Fruit fly (Drosophila melanogaster) whole organism, embryonic: ENCODE results near the gene CG42835.

Experiments
- Atf-2 ChIP-seq: fragments of 200-800 bp; sonication (Bioruptor generic); optimal IDR thresholded peaks from 2 replicates; lab custom pipeline; 2016; ENCODE audit warnings: missing biosample characterization, missing genetic modification characterization
- Bgb ChIP-seq: fragments of 200-800 bp; sonication (Bioruptor generic); IDR thresholded peaks from 2 replicates; pipeline ENCODE4 v1.3.6; 2022; ENCODE audit warnings: missing biosample characterization, missing genetic modification characterization; ENCODE audit not compliant: partially characterized antibody
- CG10274 ChIP-seq: fragments of 200-800 bp; sonication (Bioruptor generic); optimal IDR thresholded peaks from 3 replicates; lab custom pipeline; 2017; ENCODE audit warnings: missing biosample characterization, mild to moderate bottlenecking, missing genetic modification characterization
- CG10431 ChIP-seq: fragments of 200-800 bp; sonication (Bioruptor generic); optimal IDR thresholded peaks from 3 replicates; lab custom pipeline; 2018; ENCODE audit warnings: missing biosample characterization, mild to moderate bottlenecking, missing genetic modification characterization
- CG10462 ChIP-seq: fragments of 200-800 bp; sonication (Bioruptor generic); optimal IDR thresholded peaks from 2 replicates; lab custom pipeline; 2016; ENCODE audit warnings: missing biosample characterization, missing genetic modification characterization
- CG11723 ChIP-seq: fragments of 200-800 bp; sonication (Bioruptor generic); optimal IDR thresholded peaks from 2 replicates; lab custom pipeline; 2017; ENCODE audit warnings: missing biosample characterization, mild to moderate bottlenecking, missing genetic modification characterization
- CG1233 ChIP-seq: fragments of 200-800 bp; sonication (Bioruptor generic); optimal IDR thresholded peaks from 4 replicates; lab custom pipeline; 2018; ENCODE audit warnings: missing biosample characterization, mild to moderate bottlenecking, missing genetic modification characterization
- CG13894 ChIP-seq: fragments of 200-800 bp; sonication (Bioruptor generic); optimal IDR thresholded peaks from 3 replicates; lab custom pipeline; 2018; ENCODE audit warnings: missing biosample characterization, mild to moderate bottlenecking, missing genetic modification characterization, moderate library complexity
- CG15011 ChIP-seq: fragments of 200-800 bp; sonication (Bioruptor generic); optimal IDR thresholded peaks from 3 replicates; lab custom pipeline; 2018; ENCODE audit warnings: missing biosample characterization, mild to moderate bottlenecking, missing genetic modification characterization
- CG16779 ChIP-seq: fragments of 200-800 bp; sonication (Bioruptor generic); IDR thresholded peaks from 2 replicates; pipeline ENCODE4 v1.3.6; 2022; ENCODE audit warnings: missing biosample characterization, missing genetic modification characterization
- CG17361 ChIP-seq: fragments of 200-800 bp; sonication (Bioruptor generic); IDR thresholded peaks from 3 replicates; pipeline ENCODE4 v1.3.6; 2022; ENCODE audit warnings: missing biosample characterization, missing genetic modification characterization
- CG17912 ChIP-seq: fragments of 200-800 bp; sonication (Bioruptor generic); optimal IDR thresholded peaks from 2 replicates; lab custom pipeline; 2018; ENCODE audit warnings: missing biosample characterization, mild to moderate bottlenecking, missing genetic modification characterization
- CG18764 ChIP-seq: fragments of 200-800 bp; sonication (Bioruptor generic); optimal IDR thresholded peaks from 3 replicates; lab custom pipeline; 2016; ENCODE audit warnings: missing biosample characterization, missing genetic modification characterization
- CG2129 ChIP-seq: fragments of 200-800 bp; sonication (Bioruptor generic); IDR thresholded peaks from 2 replicates; pipeline ENCODE4 v1.3.6; 2022; ENCODE audit warnings: missing biosample characterization, missing genetic modification characterization; ENCODE audit not compliant: partially characterized antibody
- CG2199 ChIP-seq: fragments of 200-800 bp; sonication (Bioruptor generic); IDR thresholded peaks from 3 replicates; pipeline ENCODE4 v1.3.6; 2022; ENCODE audit warnings: missing biosample characterization, missing genetic modification characterization
- CG30020 ChIP-seq: fragments of 200-800 bp; optimal IDR thresholded peaks from 2 replicates; lab custom pipeline; 2019; ENCODE audit warnings: missing biosample characterization, mild to moderate bottlenecking, missing genetic modification characterization, moderate library complexity
- CG3407 ChIP-seq: fragments of 200-800 bp; sonication (Bioruptor generic); optimal IDR thresholded peaks from 2 replicates; lab custom pipeline; 2018; ENCODE audit warnings: missing biosample characterization, mild to moderate bottlenecking, missing genetic modification characterization
- CG4404 ChIP-seq: fragments of 200-800 bp; sonication (Bioruptor generic); IDR thresholded peaks from 2 replicates; pipeline ENCODE4 v1.3.6; 2022; ENCODE audit warnings: missing biosample characterization, missing genetic modification characterization
- CG5245 ChIP-seq: fragments of 200-800 bp; sonication (Bioruptor generic); optimal IDR thresholded peaks from 3 replicates; lab custom pipeline; 2016; ENCODE audit warnings: missing biosample characterization, missing genetic modification characterization
- CG6272 ChIP-seq: fragments of 200-800 bp; sonication (Bioruptor generic); IDR thresholded peaks from 2 replicates; pipeline ENCODE4 v1.3.6; 2022; ENCODE audit warnings: missing biosample characterization, missing genetic modification characterization
- CG7987 ChIP-seq: fragments of 200-800 bp; sonication (Bioruptor generic); optimal IDR thresholded peaks from 2 replicates; lab custom pipeline; 2018; ENCODE audit warnings: missing biosample characterization, mild to moderate bottlenecking, missing genetic modification characterization, moderate library complexity
- CG9817 ChIP-seq: fragments of 200-800 bp; sonication (Bioruptor generic); optimal IDR thresholded peaks from 2 replicates; lab custom pipeline; 2018; ENCODE audit warnings: missing biosample characterization, mild to moderate bottlenecking, missing genetic modification characterization, moderate library complexity
- CoRest ChIP-seq: fragments of 200-800 bp; sonication (Bioruptor generic); optimal IDR thresholded peaks from 3 replicates; lab custom pipeline; 2018; ENCODE audit warnings: missing biosample characterization, mild to moderate bottlenecking, missing genetic modification characterization, moderate library complexity
- CrebB ChIP-seq: fragments of 200-800 bp; sonication (Bioruptor generic); optimal IDR thresholded peaks from 3 replicates; lab custom pipeline; 2018; ENCODE audit warnings: missing biosample characterization, mild to moderate bottlenecking, missing genetic modification characterization
- D ChIP-seq, 2 experiments: fragments of 200-800 bp in 1 of 2; fragments of >200 bp in 1 of 2; sonication (Bioruptor generic) in 1 of 2; optimal IDR thresholded peaks; 2 replicates in 1 of 2; 3 replicates in 1 of 2; lab custom pipeline; 2017; ENCODE audit warnings: mild to moderate bottlenecking in 1 of 2, missing biosample characterization in 1 of 2, missing genetic modification characterization in 1 of 2, missing genetic modification reagents in 1 of 2
- Doc2 ChIP-seq: fragments of 200-800 bp; sonication (Bioruptor generic); IDR thresholded peaks from 2 replicates; pipeline ENCODE4 v1.3.6; 2022; ENCODE audit warnings: missing biosample characterization, missing genetic modification characterization
- Drgx ChIP-seq: fragments of 200-800 bp; sonication (Bioruptor generic); IDR thresholded peaks from 2 replicates; pipeline ENCODE4 v1.3.6; 2022; ENCODE audit warnings: missing biosample characterization, missing genetic modification characterization
- ERR ChIP-seq: fragments of 200-800 bp; sonication (Bioruptor generic); optimal IDR thresholded peaks from 2 replicates; lab custom pipeline; 2016; ENCODE audit warnings: missing biosample characterization, missing genetic modification characterization
- HLH3B ChIP-seq: fragments of 200-800 bp; sonication (Bioruptor generic); IDR thresholded peaks from 2 replicates; pipeline ENCODE4 v1.3.6; 2022; ENCODE audit warnings: missing biosample characterization, missing genetic modification characterization
- HLH4C ChIP-seq: fragments of 200-800 bp; sonication (Bioruptor generic); IDR thresholded peaks from 3 replicates; pipeline ENCODE4 v1.3.6; 2022; ENCODE audit warnings: missing biosample characterization, missing genetic modification characterization; ENCODE audit not compliant: partially characterized antibody
- Mad ChIP-seq: fragments of 200-800 bp; sonication (Bioruptor generic); optimal IDR thresholded peaks from 2 replicates; lab custom pipeline; 2016; ENCODE audit warnings: missing biosample characterization, missing genetic modification characterization
- NC2β ChIP-seq: fragments of 200-800 bp; sonication (Bioruptor generic); optimal IDR thresholded peaks from 2 replicates; lab custom pipeline; 2016; ENCODE audit warnings: missing biosample characterization, missing genetic modification characterization
- Nf-YC ChIP-seq: fragments of 200-800 bp; optimal IDR thresholded peaks from 3 replicates; lab custom pipeline; 2019; ENCODE audit warnings: missing biosample characterization, mild to moderate bottlenecking, missing genetic modification characterization, moderate library complexity
- corto ChIP-seq: fragments of 200-800 bp; sonication (Bioruptor generic); optimal IDR thresholded peaks from 2 replicates; lab custom pipeline; 2016; ENCODE audit warnings: missing biosample characterization, mild to moderate bottlenecking, missing genetic modification characterization, moderate library complexity
- emc ChIP-seq: fragments of 200-800 bp; sonication (Bioruptor generic); optimal IDR thresholded peaks from 2 replicates; lab custom pipeline; 2016; ENCODE audit warnings: missing biosample characterization, missing genetic modification characterization
- esg ChIP-seq: fragments of 200-800 bp; sonication (Bioruptor generic); conservative IDR thresholded peaks from 2 replicates; pipeline ENCODE4 v1.3.6; 2022; ENCODE audit warnings: missing biosample characterization, missing genetic modification characterization
- fd3F ChIP-seq: fragments of 200-800 bp; sonication (Bioruptor generic); optimal IDR thresholded peaks from 2 replicates; lab custom pipeline; 2018; ENCODE audit warnings: missing biosample characterization, mild to moderate bottlenecking, missing genetic modification characterization, moderate library complexity
- insv ChIP-seq, 2 experiments: fragments of 200-800 bp; sonication (Bioruptor generic); optimal IDR thresholded peaks; 3 replicates each; lab custom pipeline; 2016 to 2018; ENCODE audit warnings: missing biosample characterization in 2 of 2, missing genetic modification characterization in 2 of 2
- jing ChIP-seq: fragments of 200-800 bp; sonication (Bioruptor generic); optimal IDR thresholded peaks from 2 replicates; lab custom pipeline; 2018; ENCODE audit warnings: missing biosample characterization, mild to moderate bottlenecking, missing genetic modification characterization
- jumu ChIP-seq: fragments of 200-800 bp; sonication (Bioruptor generic); optimal IDR thresholded peaks from 3 replicates; lab custom pipeline; 2016; ENCODE audit warnings: missing biosample characterization, missing genetic modification characterization
- kay ChIP-seq: fragments of 200-800 bp; sonication (Bioruptor generic); optimal IDR thresholded peaks from 2 replicates; lab custom pipeline; 2016; ENCODE audit warnings: missing biosample characterization, missing genetic modification characterization
- ken ChIP-seq: fragments of 200-800 bp; sonication (Bioruptor generic); IDR thresholded peaks from 3 replicates; pipeline ENCODE4 v1.3.6; 2022; ENCODE audit warnings: missing biosample characterization, missing genetic modification characterization
- nau ChIP-seq: fragments of 200-800 bp; sonication (Bioruptor generic); optimal IDR thresholded peaks from 3 replicates; lab custom pipeline; 2017; ENCODE audit warnings: missing biosample characterization, mild to moderate bottlenecking, missing genetic modification characterization, missing genetic modification reagents
- otp ChIP-seq: fragments of 200-800 bp; sonication (Bioruptor generic); IDR thresholded peaks from 3 replicates; pipeline ENCODE4, ENCODE4 v1.3.6; 2022; ENCODE audit warnings: missing biosample characterization, missing genetic modification characterization
- rib ChIP-seq: fragments of 200-800 bp; sonication (Bioruptor generic); IDR thresholded peaks from 2 replicates; pipeline ENCODE4 v1.3.6; 2022; ENCODE audit warnings: missing biosample characterization, missing genetic modification characterization
- shn ChIP-seq: fragments of 200-800 bp; sonication (Bioruptor generic); optimal IDR thresholded peaks from 3 replicates; lab custom pipeline; 2016; ENCODE audit warnings: missing biosample characterization, missing genetic modification characterization
- sob ChIP-seq: fragments of 200-800 bp; sonication (Bioruptor generic); IDR thresholded peaks from 2 replicates; pipeline ENCODE4 v1.3.6; 2022; ENCODE audit warnings: missing biosample characterization, missing genetic modification characterization
- sug ChIP-seq: fragments of 200-800 bp; optimal IDR thresholded peaks from 2 replicates; lab custom pipeline; 2019; ENCODE audit warnings: missing biosample characterization, mild to moderate bottlenecking, missing genetic modification characterization, moderate library complexity
- tgo ChIP-seq: fragments of 200-800 bp; sonication (Bioruptor generic); IDR thresholded peaks from 3 replicates; pipeline ENCODE4 v1.3.6; 2022; ENCODE audit warnings: missing biosample characterization, missing genetic modification characterization
- toy ChIP-seq: fragments of 200-800 bp; sonication (Bioruptor generic); IDR thresholded peaks from 2 replicates; pipeline ENCODE4 v1.3.6; 2022; ENCODE audit warnings: missing biosample characterization, missing genetic modification characterization

The CG42835 gene

DNA sequence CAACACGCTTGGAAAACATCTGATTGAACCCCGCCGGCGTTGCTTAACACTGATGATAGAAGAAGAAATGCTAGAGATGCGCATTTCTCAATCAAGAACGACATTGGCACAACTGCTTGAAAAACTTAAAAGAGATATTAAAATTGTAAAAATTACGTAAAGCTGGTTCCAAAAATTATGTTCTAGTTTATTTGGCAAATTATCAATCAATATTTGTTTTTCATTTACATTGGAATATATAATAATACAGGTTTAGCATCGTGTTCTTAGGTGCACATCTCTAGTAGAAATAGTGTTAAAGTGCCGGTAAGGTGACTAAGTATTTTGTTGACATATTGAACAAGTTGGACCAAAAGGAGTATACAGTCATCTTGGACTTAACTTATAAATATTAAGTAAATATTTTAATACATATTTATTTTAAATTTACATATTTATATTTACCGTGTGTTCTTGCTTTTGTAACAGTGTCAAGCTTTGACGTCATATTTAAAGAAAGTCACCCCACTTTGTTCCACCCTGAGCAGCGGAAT lies 29.1 kb upstream of the CG42835 start, which contains the start of the genes Brf and sds22 (continued):
- TF ChIP-seq CG3407 (GFP tag; lab: Kevin White, UChicago) (peak; percentile 85), D (optimal IDR thresholded peaks at IDR 0.05; lab: Kevin White, UChicago) (no peak), D (GFP tag; optimal IDR thresholded peaks at IDR 0.05; lab: Kevin White, UChicago) (peak; percentile 90), CoRest (tag; lab: Kevin White, UChicago) (peak; percentile 98), CG17361 (GFP tag; lab: Robert Waterston, UW) (peak; percentile 98), CG6272 (GFP tag; lab: Robert Waterston, UW) (peak; percentile 96), tgo (GFP tag; lab: Robert Waterston, UW) (peak; percentile 95), CG9817 (tag; lab: Kevin White, UChicago) (peak; percentile 98), fd3F (peak; percentile 95), Drgx (peak; percentile 83), shn (GFP tag; lab: Kevin White, UChicago) (peak; percentile 94), CG18764 (GFP tag; lab: Kevin White, UChicago) (peak; percentile 95), CG10462 (GFP tag; lab: Kevin White, UChicago) (peak; percentile 93), CG2129 (GFP tag; lab: Robert Waterston, UW) (peak; percentile 62), sob (peak; percentile 96), CG5245 (GFP tag; lab: Kevin White, UChicago) (peak; percentile 95), rib (GFP tag; lab: Robert Waterston, UW) (peak; percentile 93), CG13894 (tag; lab: Kevin White, UChicago) (peak; percentile 95), corto (GFP tag; lab: Kevin White, UChicago) (peak; percentile 85), CrebB (tag; lab: Kevin White, UChicago) (peak; percentile 88), toy (GFP tag; lab: Robert Waterston, UW) (peak; percentile 84; the same call in 1 of the 2 replicates), esg (GFP tag; lab: Robert Waterston, UW) (peak; percentile 91), ken (GFP tag; lab: Robert Waterston, UW) (peak; percentile 93), Bgb (GFP tag; lab: Robert Waterston, UW) (peak; percentile 74), kay (GFP tag; lab: Kevin White, UChicago) (peak; percentile 98), CG30020 (tag; lab: Kevin White, UChicago) (peak; percentile 88), CG10274 (GFP tag; lab: Kevin White, UChicago) (peak; percentile 81), jumu (GFP tag; lab: Kevin White, UChicago) (peak; percentile 94), Nf-YC (tag; lab: Kevin White, UChicago) (peak; percentile 89), nau (GFP tag; lab: Kevin White, UChicago) (peak; percentile 83), CG17912 (GFP tag; lab: Kevin White, UChicago) (peak; percentile 77), Mad (GFP tag; lab: Kevin White, UChicago) (peak; percentile 93), CG11723 (GFP tag; lab: Kevin White, UChicago) (peak; percentile 88), CG4404 (GFP tag; lab: Robert Waterston, UW) (peak; percentile 95), CG2199 (GFP tag; lab: Robert Waterston, UW) (peak; percentile 70; the same call in 1 of the 3 replicates), HLH4C (GFP tag; lab: Robert Waterston, UW) (peak; percentile 73), CG10431 (GFP tag; lab: Kevin White, UChicago) (peak; percentile 76), CG16779 (0 out of 2 replicates have a peak, but pooled peaks have one; percentile 47), HLH3B (peak; percentile 94), emc (GFP tag; lab: Kevin White, UChicago) (peak; percentile 91), CG15011 (GFP tag; lab: Kevin White, UChicago) (peak; percentile 83), Atf-2 (GFP tag; lab: Kevin White, UChicago) (peak; percentile 94), insv (GFP tag; optimal IDR thresholded peaks at IDR 0.05; lab: Kevin White, UChicago) (peak in 1 of 2 experiments; percentile 78), NC2β (GFP tag; lab: Kevin White, UChicago) (peak; percentile 95), otp (GFP tag; lab: Robert Waterston, UW) (peak; percentile 79), sug (peak; percentile 97), CG7987 (GFP tag; lab: Kevin White, UChicago) (peak; percentile 70), CG1233 (peak; percentile 95), ERR (GFP tag; lab: Kevin White, UChicago) (peak; percentile 89), jing (GFP tag; lab: Kevin White, UChicago) (peak; percentile 86), Doc2 (peak; percentile 72)
